Worm (Caenorhabditis elegans): ENCODE results near the gene dep-1.

DNA sequence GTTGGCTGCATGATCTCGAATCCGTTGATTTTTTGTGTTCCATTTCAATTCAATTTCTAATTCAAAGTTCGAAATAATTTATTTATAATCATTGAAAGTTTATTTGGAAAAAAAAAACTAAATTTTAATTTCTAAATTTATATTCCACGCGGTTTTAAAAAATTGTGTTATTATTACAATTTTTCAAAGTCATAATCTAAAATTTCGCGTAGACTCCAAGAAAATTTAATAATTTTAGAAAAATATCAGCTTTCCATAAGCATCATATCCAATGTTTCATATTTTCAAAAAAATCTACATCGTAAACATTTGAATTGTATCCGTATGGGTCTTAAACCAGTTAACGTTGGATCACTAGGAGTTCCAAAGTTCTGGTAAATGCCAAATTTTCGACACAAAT, 19.3 kb downstream of the dep-1 start, which contains the start of gene F44G4.5:
- TF ChIP-seq him-1 (tag; optimal IDR thresholded peaks at IDR 0.05), result no peak
- no peak for TF ChIP-seq W03F9.2 (tag; optimal IDR thresholded peaks at IDR 0.05)
- TF ChIP-seq dao-5 (tag; optimal IDR thresholded peaks at IDR 0.05), result no peak

Data from whole organism, L4/young adult.